Fruit fly (Drosophila melanogaster) whole organism, prepupa: ENCODE results near the gene CG11668.
A peak's percentile ranks its signal among the peaks of the same experiment; 100 is the strongest.

ENCODE experiments used
- CG11762 ChIP-seq: fragments of 200-800 bp; sonication (Bioruptor generic); optimal IDR thresholded peaks from 3 replicates; lab custom pipeline; 2016; ENCODE audit warnings: missing biosample characterization, missing genetic modification characterization; ENCODE audit not compliant: insufficient read depth
- CG11902 ChIP-seq: fragments of 200-800 bp; sonication (Bioruptor generic); optimal IDR thresholded peaks from 3 replicates; lab custom pipeline; 2016; ENCODE audit warnings: missing biosample characterization, missing genetic modification characterization
- CG15336 ChIP-seq: fragments of 200-800 bp; sonication (Bioruptor generic); IDR thresholded peaks from 2 replicates; pipeline ENCODE4 v1.3.6; 2022; ENCODE audit warnings: missing biosample characterization, missing genetic modification characterization
- CG1621 ChIP-seq: fragments of 200-800 bp; sonication (Bioruptor generic); optimal IDR thresholded peaks from 3 replicates; lab custom pipeline; 2018; ENCODE audit warnings: missing biosample characterization, mild to moderate bottlenecking, missing genetic modification characterization
- CG3032 ChIP-seq: fragments of 200-800 bp; optimal IDR thresholded peaks from 2 replicates; lab custom pipeline; 2019; ENCODE audit warnings: missing biosample characterization, mild to moderate bottlenecking, missing genetic modification characterization, moderate library complexity
- CG31627 ChIP-seq: fragments of 200-800 bp; sonication (Bioruptor generic); optimal IDR thresholded peaks from 3 replicates; lab custom pipeline; 2016; ENCODE audit warnings: missing biosample characterization, missing genetic modification characterization
- CG3919 ChIP-seq: fragments of 200-800 bp; sonication (Bioruptor generic); optimal IDR thresholded peaks from 3 replicates; lab custom pipeline; 2016; ENCODE audit warnings: missing biosample characterization, missing genetic modification characterization
- CG6276 ChIP-seq: fragments of 200-800 bp; sonication (Bioruptor generic); optimal IDR thresholded peaks from 2 replicates; lab custom pipeline; 2017; ENCODE audit warnings: missing biosample characterization, mild to moderate bottlenecking, missing genetic modification characterization
- CG6792 ChIP-seq: fragments of 200-800 bp; sonication (Bioruptor generic); optimal IDR thresholded peaks from 3 replicates; lab custom pipeline; 2016; ENCODE audit warnings: missing biosample characterization, missing genetic modification characterization
- CG6854 ChIP-seq: fragments of 200-800 bp; sonication (Bioruptor generic); optimal IDR thresholded peaks from 2 replicates; lab custom pipeline; 2017; ENCODE audit warnings: missing biosample characterization, mild to moderate bottlenecking, missing genetic modification characterization
- CG7368 ChIP-seq: fragments of 200-800 bp; sonication (Bioruptor generic); optimal IDR thresholded peaks from 3 replicates; lab custom pipeline; 2016; ENCODE audit warnings: missing biosample characterization, missing genetic modification characterization
- CG8119 ChIP-seq: fragments of 200-800 bp; sonication (Bioruptor generic); IDR thresholded peaks from 3 replicates; pipeline ENCODE4 v1.3.6; 2022; ENCODE audit warnings: missing biosample characterization, missing genetic modification characterization
- CG8319 ChIP-seq: fragments of 200-800 bp; sonication (Bioruptor generic); optimal IDR thresholded peaks from 3 replicates; lab custom pipeline; 2016; ENCODE audit warnings: missing biosample characterization, missing genetic modification characterization
- CG9139 ChIP-seq: fragments of 200-800 bp; sonication (Bioruptor generic); optimal IDR thresholded peaks from 3 replicates; lab custom pipeline; 2017; ENCODE audit warnings: missing biosample characterization, mild to moderate bottlenecking, missing genetic modification characterization
- Eip75B ChIP-seq: fragments of 200-800 bp; sonication (Bioruptor generic); optimal IDR thresholded peaks from 3 replicates; lab custom pipeline; 2016; ENCODE audit warnings: missing biosample characterization, missing genetic modification characterization
- Eip78C ChIP-seq: fragments of 200-800 bp; sonication (Bioruptor generic); peaks from one replicate; lab custom pipeline; 2016; ENCODE audit warnings: missing biosample characterization, missing genetic modification characterization
- Ets21C ChIP-seq: fragments of 200-800 bp; sonication (Bioruptor generic); optimal IDR thresholded peaks from 3 replicates; lab custom pipeline; 2016; ENCODE audit warnings: missing biosample characterization, missing genetic modification characterization
- Gug ChIP-seq: fragments of 200-800 bp; sonication (Bioruptor generic); IDR thresholded peaks from 2 replicates; pipeline ENCODE4 v1.3.6; 2022; ENCODE audit warnings: missing biosample characterization, missing genetic modification characterization
- Hr38 ChIP-seq: sonication (Bioruptor generic); optimal IDR thresholded peaks from 2 replicates; lab custom pipeline; 2016; ENCODE audit warnings: missing biosample characterization, missing genetic modification characterization
- Hr4 ChIP-seq: fragments of 200-800 bp; sonication (Bioruptor generic); optimal IDR thresholded peaks from 3 replicates; lab custom pipeline; 2016; ENCODE audit warnings: missing biosample characterization, missing genetic modification characterization
- Lpt ChIP-seq: fragments of 200-800 bp; sonication (Bioruptor generic); optimal IDR thresholded peaks from 3 replicates; lab custom pipeline; 2016; ENCODE audit warnings: missing biosample characterization, missing genetic modification characterization
- Met ChIP-seq: fragments of 200-800 bp; sonication (Bioruptor generic); optimal IDR thresholded peaks from 3 replicates; lab custom pipeline; 2016; ENCODE audit warnings: missing biosample characterization, missing genetic modification characterization
- Smox ChIP-seq: fragments of 200-800 bp; sonication (Bioruptor generic); optimal IDR thresholded peaks from 3 replicates; lab custom pipeline; 2016; ENCODE audit warnings: missing biosample characterization, missing genetic modification characterization
- Sox102F ChIP-seq: fragments of 200-800 bp; sonication (Bioruptor generic); optimal IDR thresholded peaks from 2 replicates; lab custom pipeline; 2016; ENCODE audit warnings: missing biosample characterization, mild to moderate bottlenecking, missing genetic modification characterization
- Sox15 ChIP-seq: fragments of 200-800 bp; sonication (Bioruptor generic); optimal IDR thresholded peaks from 3 replicates; lab custom pipeline; 2016; ENCODE audit warnings: missing biosample characterization, missing genetic modification characterization
- achi ChIP-seq: fragments of 200-800 bp; sonication (Bioruptor generic); optimal IDR thresholded peaks from 3 replicates; lab custom pipeline; 2016; ENCODE audit warnings: missing biosample characterization, missing genetic modification characterization
- acj6 ChIP-seq: fragments of 200-800 bp; sonication (Bioruptor generic); optimal IDR thresholded peaks from 3 replicates; lab custom pipeline; 2016; ENCODE audit warnings: missing biosample characterization, missing genetic modification characterization
- cyc ChIP-seq: fragments of 200-800 bp; sonication (Bioruptor generic); optimal IDR thresholded peaks from 3 replicates; lab custom pipeline; 2016; ENCODE audit warnings: missing biosample characterization, missing genetic modification characterization
- dsx ChIP-seq: fragments of 200-800 bp; optimal IDR thresholded peaks from 3 replicates; lab custom pipeline; 2019; ENCODE audit warnings: missing biosample characterization, mild to moderate bottlenecking, missing genetic modification characterization, moderate library complexity; ENCODE audit not compliant: poor library complexity, severe bottlenecking
- eg ChIP-seq: fragments of 200-800 bp; sonication (Bioruptor generic); IDR thresholded peaks from 3 replicates; pipeline ENCODE4 v1.3.6; 2022; ENCODE audit warnings: missing biosample characterization, missing genetic modification characterization
- esn ChIP-seq: fragments of 200-800 bp; sonication (Bioruptor generic); optimal IDR thresholded peaks from 2 replicates; lab custom pipeline; 2016; ENCODE audit warnings: missing biosample characterization, mild to moderate bottlenecking, missing genetic modification characterization, moderate library complexity
- fd59A ChIP-seq: fragments of 200-800 bp; sonication (Bioruptor generic); optimal IDR thresholded peaks from 2 replicates; lab custom pipeline; 2017; ENCODE audit warnings: missing biosample characterization, mild to moderate bottlenecking, missing genetic modification characterization, missing genetic modification reagents
- fkh ChIP-seq: fragments of 200-800 bp; sonication (Bioruptor generic); optimal IDR thresholded peaks from 3 replicates; lab custom pipeline; 2017; ENCODE audit warnings: missing biosample characterization, mild to moderate bottlenecking, missing genetic modification characterization, moderate library complexity
- net ChIP-seq: fragments of 200-800 bp; sonication (Bioruptor generic); optimal IDR thresholded peaks from 3 replicates; lab custom pipeline; 2016; ENCODE audit warnings: missing biosample characterization, missing genetic modification characterization
- pdm3 ChIP-seq: fragments of 200-800 bp; sonication (Bioruptor generic); optimal IDR thresholded peaks from 3 replicates; lab custom pipeline; 2016; ENCODE audit warnings: missing biosample characterization, missing genetic modification characterization
- salr ChIP-seq, 2 experiments: fragments of 200-800 bp; sonication (Bioruptor generic); optimal IDR thresholded peaks; 3 replicates each; lab custom pipeline; 2016 to 2018; ENCODE audit warnings: missing biosample characterization in 2 of 2, missing genetic modification characterization in 2 of 2, mild to moderate bottlenecking in 1 of 2
- spab ChIP-seq: fragments of 200-800 bp; sonication (Bioruptor generic); optimal IDR thresholded peaks from 2 replicates; lab custom pipeline; 2017; ENCODE audit warnings: missing biosample characterization, mild to moderate bottlenecking, missing genetic modification characterization, missing genetic modification reagents
- ss ChIP-seq, 2 experiments: fragments of 200-800 bp; sonication (Bioruptor generic); optimal IDR thresholded peaks; 2 replicates in 1 of 2; 3 replicates in 1 of 2; lab custom pipeline; 2017 to 2018; ENCODE audit warnings: mild to moderate bottlenecking in 2 of 2, missing biosample characterization in 2 of 2, missing genetic modification characterization in 2 of 2, moderate library complexity in 1 of 2
- svp ChIP-seq: fragments of 200-800 bp; sonication (Bioruptor generic); peaks from one replicate; lab custom pipeline; 2016; ENCODE audit warnings: missing biosample characterization, missing genetic modification characterization
- topi ChIP-seq: fragments of 200-800 bp; sonication (Bioruptor generic); optimal IDR thresholded peaks from 3 replicates; lab custom pipeline; 2016; ENCODE audit warnings: missing biosample characterization, missing genetic modification characterization
- vri ChIP-seq: fragments of 200-800 bp; sonication (Bioruptor generic); optimal IDR thresholded peaks from 3 replicates; lab custom pipeline; 2016; ENCODE audit warnings: missing biosample characterization, mild to moderate bottlenecking, missing genetic modification characterization

CG11668 gene

dm6 chr3R:13051298-13051723, 13.1 kb downstream of the CG11668 start, which contains the start of gene CG7966:
TSS of gene CG7966 (minus strand) at chr3R:13051453.
- TF ChIP-seq CG9139 = peak; percentile 52
- TF ChIP-seq CG8319 (GFP tag; lab: Kevin White, UChicago) = no peak
- TF ChIP-seq ss (GFP tag; optimal IDR thresholded peaks at IDR 0.05; lab: Kevin White, UChicago) = peak in 1 of 2 experiments; percentile 47
- no peak for TF ChIP-seq Smox (GFP tag; lab: Kevin White, UChicago)
- TF ChIP-seq CG3919 = peak; percentile 53
- no peak for TF ChIP-seq Sox15 (GFP tag; lab: Kevin White, UChicago)
- TF ChIP-seq achi (GFP tag; lab: Kevin White, UChicago) = no peak
- TF ChIP-seq Eip75B (GFP tag; lab: Kevin White, UChicago) = peak; percentile 58
- TF ChIP-seq dsx (GFP tag; lab: Kevin White, UChicago) = peak; percentile 96
- TF ChIP-seq CG6792 (GFP tag; lab: Kevin White, UChicago) = peak; percentile 32
- no peak for TF ChIP-seq CG6276 (GFP tag; lab: Kevin White, UChicago)
- TF ChIP-seq CG31627 (GFP tag; lab: Kevin White, UChicago) = no peak
- peak; percentile 95 for TF ChIP-seq svp
- peak; percentile 100 for TF ChIP-seq fkh (GFP tag; lab: Kevin White, UChicago)
- peak; percentile 67 for TF ChIP-seq Sox102F
- no peak for TF ChIP-seq cyc (GFP tag; lab: Kevin White, UChicago)
- no peak for TF ChIP-seq pdm3
- no peak for TF ChIP-seq Hr38 (GFP tag; lab: Kevin White, UChicago)
- peak; percentile 31 for TF ChIP-seq net
- no peak for TF ChIP-seq Gug
- no peak for TF ChIP-seq Ets21C
- 0 out of 3 replicates have a peak, but pooled peaks have one; percentile 51 for TF ChIP-seq CG8119 (GFP tag; lab: Robert Waterston, UW)
- peak; percentile 25 for TF ChIP-seq CG1621 (tag; lab: Kevin White, UChicago)
- TF ChIP-seq esn (GFP tag; lab: Kevin White, UChicago) = peak; percentile 49
- no peak for TF ChIP-seq Hr4
- TF ChIP-seq Lpt (GFP tag; lab: Kevin White, UChicago) = peak; percentile 42
- no peak for TF ChIP-seq fd59A (GFP tag; lab: Kevin White, UChicago)
- no peak for TF ChIP-seq salr (GFP tag; optimal IDR thresholded peaks at IDR 0.05; lab: Kevin White, UChicago)
- peak; percentile 86 for TF ChIP-seq Eip78C
- peak; percentile 46; the same call in 2 of the 3 replicates for TF ChIP-seq eg (GFP tag; lab: Robert Waterston, UW)
- TF ChIP-seq CG15336 (GFP tag; lab: Robert Waterston, UW) = peak; percentile 55; the same call in 1 of the 2 replicates
- peak; percentile 92 for TF ChIP-seq vri
- TF ChIP-seq CG6854 (GFP tag; lab: Kevin White, UChicago) = peak; percentile 81
- TF ChIP-seq CG11762 (GFP tag; lab: Kevin White, UChicago) = no peak
- TF ChIP-seq topi (GFP tag; lab: Kevin White, UChicago) = peak; percentile 13
- TF ChIP-seq CG3032 (tag; lab: Kevin White, UChicago) = peak; percentile 23
- no peak for TF ChIP-seq spab (GFP tag; lab: Kevin White, UChicago)

- no peak for TF ChIP-seq ss (GFP tag; optimal IDR thresholded peaks at IDR 0.05; lab: Kevin White, UChicago)
- no peak for TF ChIP-seq Sox102F
- TF ChIP-seq CG6276 (GFP tag; lab: Kevin White, UChicago) = peak; percentile 98
- peak; percentile 60 for TF ChIP-seq fkh (GFP tag; lab: Kevin White, UChicago)
These were observed 13.9 kb downstream of the CG11668 start, which contains the start of gene pic for dm6 chr3R:13051942-13052693. TSS of gene pic (plus strand) at chr3R:13052245.

- TF ChIP-seq CG6854 (GFP tag; lab: Kevin White, UChicago) = no peak
- no peak for TF ChIP-seq Hr4
- TF ChIP-seq CG7368 (GFP tag; lab: Kevin White, UChicago) = no peak
- TF ChIP-seq Met = no peak
- no peak for TF ChIP-seq Sox102F
- no peak for TF ChIP-seq cyc (GFP tag; lab: Kevin White, UChicago)
- TF ChIP-seq acj6 (GFP tag; lab: Kevin White, UChicago) = no peak
- TF ChIP-seq CG1621 (tag; lab: Kevin White, UChicago) = no peak
- TF ChIP-seq vri = no peak
- no peak for TF ChIP-seq salr (GFP tag; optimal IDR thresholded peaks at IDR 0.05; lab: Kevin White, UChicago)
- TF ChIP-seq CG11902 (GFP tag; lab: Kevin White, UChicago) = no peak
- no peak for TF ChIP-seq pdm3
These were observed 18.4 kb downstream of the CG11668 start for dm6 chr3R:13056553-13056952.
